Fruit fly (Drosophila melanogaster): ENCODE measurements around the gene CG42827.

DNA sequence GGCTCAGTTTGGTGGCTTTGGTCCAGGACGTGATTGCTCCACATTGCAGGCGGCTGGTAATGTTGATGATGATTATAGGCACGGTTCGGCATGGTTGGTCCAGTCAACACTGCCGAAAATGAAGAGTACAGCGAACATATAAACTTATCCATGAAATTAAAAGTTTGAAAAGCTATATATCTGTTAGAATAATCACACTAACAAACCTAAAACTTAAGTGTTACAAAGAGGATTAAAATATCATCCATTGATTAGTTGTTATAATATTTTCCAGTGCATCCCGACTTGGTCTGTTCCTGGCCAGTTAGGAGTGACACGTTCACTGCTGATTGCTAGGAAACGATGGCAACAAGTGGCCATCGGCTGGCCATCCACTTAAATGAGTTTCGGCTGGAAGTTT is 27.0 kb downstream of the CG42827 start:
- TF ChIP-seq CTCF (optimal IDR thresholded peaks at IDR 0.05) (no peak), CG8478 (optimal IDR thresholded peaks at IDR 0.05) (no peak)

All from S2 (cell line).